Worm (Caenorhabditis elegans) whole organism, L4 larva: ENCODE results near the gene Y82E9BR.10.

Experiments used
- ama-1 ChIP-seq: fragments of 150-350 bp; optimal IDR thresholded peaks from 2 replicates; lab custom pipeline; 2014; ENCODE audit warnings: inconsistent platforms, mixed read lengths
- attf-4 ChIP-seq: sonication (generic microtip); optimal IDR thresholded peaks from 3 replicates; lab custom pipeline; 2017; ENCODE audit warnings: missing biosample characterization, missing genetic modification characterization
- ceh-82 ChIP-seq: sonication (generic microtip); optimal IDR thresholded peaks from 2 replicates; lab custom pipeline; 2017; ENCODE audit warnings: missing biosample characterization, missing genetic modification characterization
- dpl-1 ChIP-seq: fragments of 150-350 bp; optimal IDR thresholded peaks from 2 replicates; lab custom pipeline; 2014; ENCODE audit warnings: missing biosample characterization, missing genetic modification reagents, missing genetic modification characterization
- lin-13 ChIP-seq: fragments of 150-350 bp; optimal IDR thresholded peaks from 2 replicates; lab custom pipeline; 2014; ENCODE audit warnings: missing biosample characterization, missing genetic modification reagents, missing genetic modification characterization
- nhr-237 ChIP-seq: sonication (generic microtip); optimal IDR thresholded peaks from 2 replicates; lab custom pipeline; 2017; ENCODE audit warnings: missing biosample characterization, missing genetic modification characterization
- skn-1 ChIP-seq: fragments of 150-350 bp; optimal IDR thresholded peaks from 2 replicates; lab custom pipeline; 2014; ENCODE audit warnings: missing biosample characterization, missing genetic modification characterization
- unc-39 ChIP-seq: sonication (generic microtip); optimal IDR thresholded peaks from 2 replicates; lab custom pipeline; 2017; ENCODE audit warnings: missing biosample characterization, missing genetic modification characterization
- zag-1 ChIP-seq: fragments of 150-350 bp; optimal IDR thresholded peaks from 2 replicates; lab custom pipeline; 2014; ENCODE audit warnings: missing biosample characterization, missing genetic modification characterization
- ztf-11 ChIP-seq: fragments of 150-350 bp; optimal IDR thresholded peaks from 2 replicates; lab custom pipeline; 2014; ENCODE audit warnings: missing biosample characterization, missing genetic modification characterization

DNA sequence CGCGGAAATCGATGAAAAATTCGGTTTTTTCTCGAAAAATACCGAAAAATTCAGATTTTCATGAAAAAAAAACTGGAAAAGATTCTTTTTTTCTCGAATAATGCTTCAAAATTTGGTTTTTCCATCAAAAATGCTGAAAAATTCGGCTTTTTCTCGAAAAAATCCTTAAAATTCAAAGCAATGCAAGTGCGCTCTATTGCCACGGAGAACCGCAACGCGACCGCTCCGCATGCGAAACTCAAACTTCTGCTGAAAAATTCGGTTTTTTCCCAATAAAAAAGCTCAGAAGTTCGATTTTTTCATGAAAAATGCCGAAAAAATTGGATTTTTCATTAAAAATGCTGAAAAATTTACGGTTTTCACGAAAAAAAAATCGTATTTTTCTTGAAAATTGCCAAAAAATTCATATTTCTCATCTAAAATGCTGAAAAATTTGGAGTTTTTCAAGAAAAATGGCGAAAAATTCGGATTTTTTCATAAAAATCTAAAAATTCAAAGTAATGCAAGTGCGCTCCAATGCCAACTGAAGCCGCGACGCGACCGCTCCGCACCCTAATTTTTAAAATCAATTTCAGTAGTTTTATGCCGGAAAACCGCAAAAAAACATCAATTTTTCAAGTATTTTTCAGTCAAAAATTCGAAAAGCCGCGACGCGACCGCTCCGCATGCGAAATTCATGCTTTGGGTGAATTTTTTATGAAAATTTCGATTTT, 37.9 kb upstream of the Y82E9BR.10 start:
- TF ChIP-seq lin-13: no peak
- no peak for TF ChIP-seq ama-1 (lab: Kevin White, UChicago)
- TF ChIP-seq dpl-1 (GFP tag; lab: Kevin White, UChicago): no peak
- no peak for TF ChIP-seq zag-1 (tag; lab: Kevin White, UChicago)
- no peak for TF ChIP-seq nhr-237
- TF ChIP-seq attf-4 (tag; lab: Kevin White, UChicago): no peak
- no peak for TF ChIP-seq ztf-11 (tag; lab: Kevin White, UChicago)
- no peak for TF ChIP-seq skn-1 (tag; lab: Kevin White, UChicago)
- TF ChIP-seq unc-39 (tag; lab: Kevin White, UChicago): no peak
- no peak for TF ChIP-seq ceh-82
